Fruit fly (Drosophila melanogaster) whole organism, pupa: ENCODE measurements around the gene Frmd5.

Experiments used
- CG10348 ChIP-seq: fragments of 200-800 bp; sonication (Bioruptor generic); IDR thresholded peaks from 2 replicates; pipeline ENCODE4 v1.3.6; 2022; ENCODE audit warnings: missing biosample characterization, missing genetic modification characterization
- CG12605 ChIP-seq: fragments of 200-800 bp; sonication (Bioruptor generic); IDR thresholded peaks from 2 replicates; pipeline ENCODE4 v1.3.6; 2022; ENCODE audit warnings: missing biosample characterization, missing genetic modification characterization
- CG13204 ChIP-seq: fragments of 200-800 bp; sonication (Bioruptor generic); optimal IDR thresholded peaks from 2 replicates; lab custom pipeline; 2018; ENCODE audit warnings: missing biosample characterization, mild to moderate bottlenecking, missing genetic modification characterization, moderate library complexity
- CG14655 ChIP-seq: fragments of 200-800 bp; sonication (Bioruptor generic); optimal IDR thresholded peaks from 3 replicates; lab custom pipeline; 2017; ENCODE audit warnings: mild to moderate bottlenecking, missing biosample characterization, missing genetic modification reagents, missing genetic modification characterization
- CG15710 ChIP-seq: fragments of 200-800 bp; sonication (Bioruptor generic); optimal IDR thresholded peaks from 2 replicates; lab custom pipeline; 2018; ENCODE audit warnings: missing biosample characterization, mild to moderate bottlenecking, missing genetic modification characterization, moderate library complexity
- CG17806 ChIP-seq: fragments of 200-800 bp; sonication (Bioruptor generic); optimal IDR thresholded peaks from 2 replicates; lab custom pipeline; 2018; ENCODE audit warnings: missing biosample characterization, mild to moderate bottlenecking, missing genetic modification characterization, moderate library complexity
- CG32121 ChIP-seq: fragments of 200-800 bp; sonication (Bioruptor generic); IDR thresholded peaks from 2 replicates; pipeline ENCODE4 v1.3.6; 2022; ENCODE audit warnings: missing biosample characterization, missing genetic modification characterization
- CG34367 ChIP-seq: fragments of 200-800 bp; sonication (Bioruptor generic); optimal IDR thresholded peaks from 2 replicates; lab custom pipeline; 2018; ENCODE audit warnings: missing biosample characterization, mild to moderate bottlenecking, missing genetic modification characterization
- CG4496 ChIP-seq: fragments of 200-800 bp; sonication (Bioruptor generic); IDR thresholded peaks from 3 replicates; pipeline ENCODE4 v1.3.6; 2022; ENCODE audit warnings: missing biosample characterization, missing genetic modification characterization
- CG8159 ChIP-seq: fragments of 200-800 bp; sonication (Bioruptor generic); optimal IDR thresholded peaks from 3 replicates; lab custom pipeline; 2018; ENCODE audit warnings: missing biosample characterization, mild to moderate bottlenecking, missing genetic modification characterization, moderate library complexity
- CG8301 ChIP-seq: fragments of 200-800 bp; sonication (Bioruptor generic); optimal IDR thresholded peaks from 2 replicates; lab custom pipeline; 2018; ENCODE audit warnings: missing biosample characterization, mild to moderate bottlenecking, missing genetic modification characterization
- CG9948 ChIP-seq: fragments of 200-800 bp; sonication (Bioruptor generic); optimal IDR thresholded peaks from 2 replicates; lab custom pipeline; 2018; ENCODE audit warnings: missing biosample characterization, mild to moderate bottlenecking, missing genetic modification characterization, moderate library complexity
- D1 ChIP-seq: fragments of 200-800 bp; sonication (Bioruptor generic); optimal IDR thresholded peaks from 2 replicates; lab custom pipeline; 2018; ENCODE audit warnings: missing biosample characterization, mild to moderate bottlenecking, missing genetic modification characterization, moderate library complexity
- EcR ChIP-seq: fragments of 200-800 bp; sonication (Bioruptor generic); optimal IDR thresholded peaks from 3 replicates; lab custom pipeline; 2019; ENCODE audit warnings: missing biosample characterization, missing genetic modification characterization, mild to moderate bottlenecking, moderate library complexity, missing genetic modification reagents
- Ets98B ChIP-seq: fragments of 200-800 bp; sonication (Bioruptor generic); IDR thresholded peaks from 2 replicates; pipeline ENCODE4 v1.3.6; 2022; ENCODE audit warnings: missing biosample characterization, missing genetic modification characterization
- Pif1A ChIP-seq: fragments of 200-800 bp; sonication (Bioruptor generic); optimal IDR thresholded peaks from 3 replicates; lab custom pipeline; 2016; ENCODE audit warnings: missing biosample characterization, missing genetic modification characterization
- Pif1B ChIP-seq: fragments of 200-800 bp; sonication (Bioruptor generic); optimal IDR thresholded peaks from 3 replicates; lab custom pipeline; 2016; ENCODE audit warnings: missing biosample characterization, missing genetic modification characterization
- Snoo ChIP-seq: fragments of 200-800 bp; sonication (Bioruptor generic); optimal IDR thresholded peaks from 3 replicates; lab custom pipeline; 2017; ENCODE audit warnings: missing biosample characterization, mild to moderate bottlenecking, missing genetic modification characterization, inconsistent platforms
- fd96Ca ChIP-seq: fragments of 200-800 bp; sonication (Bioruptor generic); IDR thresholded peaks from 3 replicates; pipeline ENCODE4 v1.3.6; 2022; ENCODE audit warnings: missing biosample characterization, missing genetic modification characterization
- gl ChIP-seq: fragments of 200-800 bp; sonication (Bioruptor generic); optimal IDR thresholded peaks from 2 replicates; lab custom pipeline; 2018; ENCODE audit warnings: missing biosample characterization, mild to moderate bottlenecking, missing genetic modification characterization
- rn ChIP-seq: fragments of 200-800 bp; sonication (Bioruptor generic); IDR thresholded peaks from 2 replicates; pipeline ENCODE4 v1.3.6; 2022; ENCODE audit warnings: missing biosample characterization, missing genetic modification characterization

The Frmd5 gene

dm6 chr2L:10314327-10315210, 29.7 kb upstream of the Frmd5 start, which contains the start of the genes Usp14 and CG4972:
Usp14 (minus strand) TSS chr2L:10314396.
CG4972 (plus strand) TSS chr2L:10314792.
- TF ChIP-seq CG34367 (no peak), CG4496 (GFP tag; lab: Robert Waterston, UW) (no peak), CG8159 (tag; lab: Kevin White, UChicago) (no peak), CG10348 (GFP tag; lab: Robert Waterston, UW) (no peak), CG15710 (tag; lab: Kevin White, UChicago) (peak; percentile 24), EcR (peak; percentile 27)

dm6 chr2L:10315888-10316287, 28.4 kb upstream of the Frmd5 start:
- TF ChIP-seq CG10348 (GFP tag; lab: Robert Waterston, UW) (no peak), CG14655 (GFP tag; lab: Kevin White, UChicago) (no peak), Ets98B (GFP tag; lab: Robert Waterston, UW) (no peak), Pif1B (no peak)
- TF ChIP-seq, all 21 proteins: peak for 0

dm6 chr2L:10320174-10320775, 24.0 kb upstream of the Frmd5 start:
- no peak for TF ChIP-seq CG10348 (GFP tag; lab: Robert Waterston, UW)
- TF ChIP-seq Pif1B, result no peak
- no peak for TF ChIP-seq Pif1A
- TF ChIP-seq CG32121 (GFP tag; lab: Robert Waterston, UW), result no peak
- no peak for TF ChIP-seq CG8301 (tag; lab: Kevin White, UChicago)
- TF ChIP-seq CG34367, result no peak
- no peak for TF ChIP-seq Snoo
- TF ChIP-seq CG14655 (GFP tag; lab: Kevin White, UChicago), result no peak
- TF ChIP-seq gl (tag; lab: Kevin White, UChicago), result no peak
- no peak for TF ChIP-seq CG17806 (tag; lab: Kevin White, UChicago)

dm6 chr2L:10321036-10321583, 23.1 kb upstream of the Frmd5 start:
- TF ChIP-seq Ets98B (GFP tag; lab: Robert Waterston, UW), result no peak
- no peak for TF ChIP-seq rn (GFP tag; lab: Robert Waterston, UW)
- TF ChIP-seq CG4496 (GFP tag; lab: Robert Waterston, UW), result no peak
- TF ChIP-seq, all 21 proteins: peak for 0

dm6 chr2L:10321612-10322011, 22.6 kb upstream of the Frmd5 start:
- TF ChIP-seq gl (tag; lab: Kevin White, UChicago) (peak; percentile 42), CG32121 (GFP tag; lab: Robert Waterston, UW) (peak; percentile 51; the same call in 1 of the 2 replicates), CG13204 (no peak), CG10348 (GFP tag; lab: Robert Waterston, UW) (no peak), CG9948 (tag; lab: Kevin White, UChicago) (no peak), EcR (peak; percentile 90), CG8301 (tag; lab: Kevin White, UChicago) (no peak), CG14655 (GFP tag; lab: Kevin White, UChicago) (no peak)

- TF ChIP-seq CG4496 (GFP tag; lab: Robert Waterston, UW), result no peak
- TF ChIP-seq CG8159 (tag; lab: Kevin White, UChicago), result no peak
- no peak for TF ChIP-seq EcR
- no peak for TF ChIP-seq CG15710 (tag; lab: Kevin White, UChicago)
- TF ChIP-seq fd96Ca (GFP tag; lab: Robert Waterston, UW), result no peak
- no peak for TF ChIP-seq CG17806 (tag; lab: Kevin White, UChicago)
- no peak for TF ChIP-seq CG10348 (GFP tag; lab: Robert Waterston, UW)
- TF ChIP-seq CG9948 (tag; lab: Kevin White, UChicago), result no peak
- no peak for TF ChIP-seq CG12605 (GFP tag; lab: Robert Waterston, UW)
- no peak for TF ChIP-seq gl (tag; lab: Kevin White, UChicago)
- no peak for TF ChIP-seq rn (GFP tag; lab: Robert Waterston, UW)
- TF ChIP-seq CG13204, result no peak
- TF ChIP-seq Pif1B, result no peak
- no peak for TF ChIP-seq CG8301 (tag; lab: Kevin White, UChicago)
- TF ChIP-seq D1, result no peak
These were observed 22.1 kb upstream of the Frmd5 start, which contains the start of gene CG4995 for dm6 chr2L:10322176-10322575. CG4995 (plus strand) TSS chr2L:10322476.
